Fruit fly (Drosophila melanogaster) whole organism, wandering third instar larva: ENCODE measurements around the gene Tmem43.

Experiments used
- foxo ChIP-seq, 2 experiments: fragments of 200-800 bp; sonication (Bioruptor generic); optimal IDR thresholded peaks; 2 replicates in 1 of 2; 3 replicates in 1 of 2; lab custom pipeline; 2016 to 2017; ENCODE audit warnings: missing biosample characterization in 2 of 2, missing genetic modification characterization in 2 of 2
- usp ChIP-seq: fragments of >200 bp; optimal IDR thresholded peaks from 2 replicates; lab custom pipeline; 2017; ENCODE audit warnings: missing biosample characterization, missing genetic modification characterization
- woc ChIP-seq: sonication (Bioruptor generic); optimal IDR thresholded peaks from 2 replicates; lab custom pipeline; 2016; ENCODE audit warnings: missing biosample characterization, mild to moderate bottlenecking, missing genetic modification characterization

dm6 chr3L:7868581-7869236 lies 46.2 kb downstream of the Tmem43 start, which contains the start of gene CG32365:
- TF ChIP-seq usp (GFP tag; lab: Kevin White, UChicago) (no peak), woc (GFP tag; lab: Kevin White, UChicago) (no peak), foxo (GFP tag; optimal IDR thresholded peaks at IDR 0.05; lab: Kevin White, UChicago) (no peak)
